Worm (Caenorhabditis elegans): Measurements from ENCODE around the gene F21C10.19.

The F21C10.19 gene

ce11 chrV:9128562-9128961, 2.3 kb upstream of the F21C10.19 start:
- TF ChIP-seq unc-98 (GFP tag; IDR thresholded peaks at IDR 0.05) = no peak
- peak; percentile 11 for TF ChIP-seq skn-1 (tag; optimal IDR thresholded peaks at IDR 0.05)
- peak; percentile 54 for TF ChIP-seq snu-23 (GFP tag; optimal IDR thresholded peaks at IDR 0.05)
- TF ChIP-seq C04F5.9 (tag; optimal IDR thresholded peaks at IDR 0.05) = no peak
- TF ChIP-seq efl-1 (optimal IDR thresholded peaks at IDR 0.05) = peak; percentile 40 to 46
- peak; percentile 25 to 89 for TF ChIP-seq efl-1 (GFP tag; optimal IDR thresholded peaks at IDR 0.05 in 1 of 2)
- TF ChIP-seq pax-3 (tag; optimal IDR thresholded peaks at IDR 0.05) = peak; percentile 77
- TF ChIP-seq lin-15B (tag; optimal IDR thresholded peaks at IDR 0.05) = no peak
- peak; percentile 77 for TF ChIP-seq sox-4 (tag; optimal IDR thresholded peaks at IDR 0.05)
- TF ChIP-seq ztf-11 (tag; optimal IDR thresholded peaks at IDR 0.05) = no peak
- TF ChIP-seq ets-5 (GFP tag; IDR thresholded peaks at IDR 0.05) = no peak
- TF ChIP-seq dsc-1 (tag; optimal IDR thresholded peaks at IDR 0.05) = peak; percentile 84
- TF ChIP-seq ceh-82 (tag; optimal IDR thresholded peaks at IDR 0.05) = peak; percentile 6 to 54 (median 43)
- no peak for TF ChIP-seq ama-1 (optimal IDR thresholded peaks at IDR 0.05)
- peak; percentile 91 for TF ChIP-seq unc-86 (tag; optimal IDR thresholded peaks at IDR 0.05)
- TF ChIP-seq fkh-8 (tag; optimal IDR thresholded peaks at IDR 0.05) = peak; percentile 99
- no peak for TF ChIP-seq hlh-17 (GFP tag; optimal IDR thresholded peaks at IDR 0.05; ENCODE audit: borderline replicate concordance)
- TF ChIP-seq mep-1 (tag; optimal IDR thresholded peaks at IDR 0.05) = peak; percentile 42
- peak; percentile 50 for TF ChIP-seq nhr-77 (tag; optimal IDR thresholded peaks at IDR 0.05)
- peak; percentile 38 for TF ChIP-seq ztf-4 (tag; optimal IDR thresholded peaks at IDR 0.05)
- peak; percentile 93 for TF ChIP-seq lin-14 (GFP tag; optimal IDR thresholded peaks at IDR 0.05)
- peak; percentile 22; the same call in 1 of the 2 replicates for TF ChIP-seq nhr-19 (GFP tag; conservative IDR thresholded peaks at IDR 0.05)
- peak; percentile 65 for TF ChIP-seq swsn-7 (tag; optimal IDR thresholded peaks at IDR 0.05)
- TF ChIP-seq fkh-4 (tag; optimal IDR thresholded peaks at IDR 0.05; ENCODE audit: borderline replicate concordance) = no peak
- TF ChIP-seq zip-4 (GFP tag; optimal IDR thresholded peaks at IDR 0.05) = no peak
- peak in 1 of 2 experiments; percentile 35 for TF ChIP-seq mdl-1 (tag; optimal IDR thresholded peaks at IDR 0.05)
- TF ChIP-seq ceh-88 (GFP tag; IDR thresholded peaks at IDR 0.05) = no peak
- TF ChIP-seq egl-13 (tag; optimal IDR thresholded peaks at IDR 0.05) = peak; percentile 76
- no peak for TF ChIP-seq ceh-63 (GFP tag; optimal IDR thresholded peaks at IDR 0.05)
- TF ChIP-seq jun-1 (tag; optimal IDR thresholded peaks at IDR 0.05) = peak; percentile 40
- peak; percentile 35 for TF ChIP-seq pag-3 (tag; optimal IDR thresholded peaks at IDR 0.05; ENCODE audit: borderline replicate concordance, insufficient read depth)
- TF ChIP-seq nhr-71 (tag; optimal IDR thresholded peaks at IDR 0.05) = peak; percentile 94
- TF ChIP-seq rnt-1 (tag; optimal IDR thresholded peaks at IDR 0.05) = peak; percentile 55
- peak; percentile 24 for TF ChIP-seq hlh-4 (tag; optimal IDR thresholded peaks at IDR 0.05)
- TF ChIP-seq lin-35 (GFP tag; optimal IDR thresholded peaks at IDR 0.05) = peak in 1 of 2 experiments; percentile 42
- peak; percentile 24 for TF ChIP-seq irx-1 (tag; optimal IDR thresholded peaks at IDR 0.05)
- peak in 1 of 3 experiments; percentile 41 for TF ChIP-seq dpl-1 (GFP tag; optimal IDR thresholded peaks at IDR 0.05)
- TF ChIP-seq snpc-4 (tag; optimal IDR thresholded peaks at IDR 0.05) = peak; percentile 22
- TF ChIP-seq lsy-2 (tag; optimal IDR thresholded peaks at IDR 0.05) = peak in 1 of 2 experiments; percentile 61
- TF ChIP-seq ceh-8 (GFP tag; optimal IDR thresholded peaks at IDR 0.05) = peak; percentile 9
- peak; percentile 87 for TF ChIP-seq mef-2 (tag; optimal IDR thresholded peaks at IDR 0.05)
- no peak for TF ChIP-seq ces-1 (GFP tag; optimal IDR thresholded peaks at IDR 0.05)
- TF ChIP-seq nhr-47 (tag; optimal IDR thresholded peaks at IDR 0.05) = peak; percentile 87
- peak; percentile 78 for TF ChIP-seq nhr-11 (tag; optimal IDR thresholded peaks at IDR 0.05)
- no peak for TF ChIP-seq sup-37 (GFP tag; optimal IDR thresholded peaks at IDR 0.05)
- no peak for TF ChIP-seq grh-1 (GFP tag; IDR thresholded peaks at IDR 0.05)
- TF ChIP-seq fkh-10 (GFP tag; optimal IDR thresholded peaks at IDR 0.05) = peak; percentile 31
- TF ChIP-seq nhr-85 (tag) = no peak
- peak; percentile 25; the same call in 1 of the 2 replicates for TF ChIP-seq isw-1 (GFP tag; IDR thresholded peaks at IDR 0.05)
- TF ChIP-seq fos-1 (tag; optimal IDR thresholded peaks at IDR 0.05) = peak; percentile 52
- peak; percentile 72 for TF ChIP-seq nhr-20 (tag; optimal IDR thresholded peaks at IDR 0.05)
- peak; percentile 64 for TF ChIP-seq xbp-1 (tag; optimal IDR thresholded peaks at IDR 0.05)
- TF ChIP-seq unc-62 (GFP tag; optimal IDR thresholded peaks at IDR 0.05) = no peak

Measured in whole organism, L1 larva.